Fruit fly (Drosophila melanogaster) whole organism, embryonic: Measurements from ENCODE around the gene CG33654.

Source experiments
- B-H1 ChIP-seq: fragments of 200-800 bp; sonication (Bioruptor generic); IDR thresholded peaks from 3 replicates; pipeline ENCODE4 v1.3.6; 2022; ENCODE audit warnings: missing biosample characterization, missing genetic modification characterization
- CG10431 ChIP-seq: fragments of 200-800 bp; sonication (Bioruptor generic); optimal IDR thresholded peaks from 3 replicates; lab custom pipeline; 2018; ENCODE audit warnings: missing biosample characterization, mild to moderate bottlenecking, missing genetic modification characterization
- CG12236 ChIP-seq: fragments of 200-800 bp; sonication (Bioruptor generic); optimal IDR thresholded peaks from 2 replicates; lab custom pipeline; 2016; ENCODE audit warnings: missing biosample characterization, missing genetic modification characterization
- CG1233 ChIP-seq: fragments of 200-800 bp; sonication (Bioruptor generic); optimal IDR thresholded peaks from 4 replicates; lab custom pipeline; 2018; ENCODE audit warnings: missing biosample characterization, mild to moderate bottlenecking, missing genetic modification characterization
- CG12942 ChIP-seq: fragments of 200-800 bp; sonication (Bioruptor generic); optimal IDR thresholded peaks from 3 replicates; lab custom pipeline; 2016; ENCODE audit warnings: missing biosample characterization, missing genetic modification characterization
- CG14050 ChIP-seq: fragments of 200-800 bp; sonication (Bioruptor generic); IDR thresholded peaks from 3 replicates; pipeline ENCODE4 v1.3.6; 2022; ENCODE audit warnings: missing biosample characterization, missing genetic modification characterization
- CG14667 ChIP-seq: fragments of 200-800 bp; sonication (Bioruptor generic); IDR thresholded peaks from 2 replicates; pipeline ENCODE4 v1.3.6; 2022; ENCODE audit warnings: missing biosample characterization, missing genetic modification characterization
- CG14860 ChIP-seq: fragments of 200-800 bp; sonication (Bioruptor generic); IDR thresholded peaks from 3 replicates; pipeline ENCODE4 v1.3.6; 2022; ENCODE audit warnings: missing biosample characterization, missing genetic modification characterization; ENCODE audit not compliant: partially characterized antibody
- CG1832 ChIP-seq: fragments of 200-800 bp; sonication (Bioruptor generic); optimal IDR thresholded peaks from 2 replicates; lab custom pipeline; 2017; ENCODE audit warnings: missing biosample characterization, mild to moderate bottlenecking, missing genetic modification characterization, inconsistent platforms
- CG3847 ChIP-seq: fragments of 200-800 bp; sonication (Bioruptor generic); IDR thresholded peaks from 2 replicates; pipeline ENCODE4 v1.3.6; 2022; ENCODE audit warnings: missing biosample characterization, missing genetic modification characterization
- CG43689 ChIP-seq: fragments of 200-800 bp; sonication (Bioruptor generic); IDR thresholded peaks from 2 replicates; pipeline ENCODE4 v1.3.6; 2022; ENCODE audit warnings: missing biosample characterization, missing genetic modification characterization
- CG6813 ChIP-seq: fragments of 200-800 bp; sonication (Bioruptor generic); optimal IDR thresholded peaks from 2 replicates; lab custom pipeline; 2017; ENCODE audit warnings: missing biosample characterization, missing genetic modification characterization, mild to moderate bottlenecking, moderate library complexity, missing genetic modification reagents
- CG7556 ChIP-seq: fragments of 200-800 bp; sonication (Bioruptor generic); optimal IDR thresholded peaks from 2 replicates; lab custom pipeline; 2017; ENCODE audit warnings: missing biosample characterization, mild to moderate bottlenecking, missing genetic modification characterization
- CTCF ChIP-seq: fragments of 200-800 bp; sonication (Bioruptor generic); optimal IDR thresholded peaks from 2 replicates; lab custom pipeline; 2017; ENCODE audit warnings: missing biosample characterization, mild to moderate bottlenecking, missing genetic modification characterization, moderate library complexity
- D ChIP-seq, 2 experiments: fragments of 200-800 bp in 1 of 2; fragments of >200 bp in 1 of 2; sonication (Bioruptor generic) in 1 of 2; optimal IDR thresholded peaks; 2 replicates in 1 of 2; 3 replicates in 1 of 2; lab custom pipeline; 2017; ENCODE audit warnings: mild to moderate bottlenecking in 1 of 2, missing biosample characterization in 1 of 2, missing genetic modification characterization in 1 of 2, missing genetic modification reagents in 1 of 2
- Dbx ChIP-seq: fragments of 200-800 bp; sonication (Bioruptor generic); IDR thresholded peaks from 3 replicates; pipeline ENCODE4 v1.3.6; 2022; ENCODE audit warnings: missing biosample characterization, missing genetic modification characterization
- Dll ChIP-seq: fragments of 200-800 bp; sonication (Bioruptor generic); IDR thresholded peaks from 4 replicates; pipeline ENCODE4 v1.3.6; 2022; ENCODE audit warnings: missing biosample characterization, missing genetic modification characterization; ENCODE audit not compliant: partially characterized antibody
- Doc3 ChIP-seq: fragments of 200-800 bp; sonication (Bioruptor generic); IDR thresholded peaks from 3 replicates; pipeline ENCODE4 v1.3.6; 2022; ENCODE audit warnings: missing biosample characterization, missing genetic modification characterization; ENCODE audit not compliant: partially characterized antibody
- E2f2 ChIP-seq: fragments of 200-800 bp; sonication (Bioruptor generic); IDR thresholded peaks from 2 replicates; pipeline ENCODE4 v1.3.6; 2022; ENCODE audit warnings: missing biosample characterization, missing genetic modification characterization
- Fer2 ChIP-seq: fragments of 200-800 bp; sonication (Bioruptor generic); optimal IDR thresholded peaks from 2 replicates; lab custom pipeline; 2018; ENCODE audit warnings: missing biosample characterization, mild to moderate bottlenecking, missing genetic modification characterization, moderate library complexity
- Fer3 ChIP-seq: fragments of 200-800 bp; sonication (Bioruptor generic); optimal IDR thresholded peaks from 2 replicates; lab custom pipeline; 2018; ENCODE audit warnings: missing biosample characterization, mild to moderate bottlenecking, missing genetic modification characterization, moderate library complexity
- H15 ChIP-seq: fragments of 200-800 bp; sonication (Bioruptor generic); IDR thresholded peaks from 3 replicates; pipeline ENCODE4 v1.3.6; 2022; ENCODE audit warnings: missing biosample characterization, missing genetic modification characterization
- HHEX ChIP-seq: fragments of 200-800 bp; sonication (Bioruptor generic); optimal IDR thresholded peaks from 3 replicates; lab custom pipeline; 2017; ENCODE audit warnings: missing biosample characterization, mild to moderate bottlenecking, missing genetic modification characterization, missing genetic modification reagents
- Hey ChIP-seq: fragments of 200-800 bp; sonication (Bioruptor generic); optimal IDR thresholded peaks from 3 replicates; lab custom pipeline; 2018; ENCODE audit warnings: missing biosample characterization, mild to moderate bottlenecking, missing genetic modification characterization
- Myb ChIP-seq: fragments of 200-800 bp; sonication (Bioruptor generic); optimal IDR thresholded peaks from 2 replicates; lab custom pipeline; 2016; ENCODE audit warnings: missing biosample characterization, missing genetic modification characterization
- NFAT ChIP-seq: fragments of 200-800 bp; sonication (Bioruptor generic); IDR thresholded peaks from 2 replicates; pipeline ENCODE4 v1.3.6; 2022; ENCODE audit warnings: missing biosample characterization, missing genetic modification characterization
- Ravus ChIP-seq: fragments of 200-800 bp; sonication (Bioruptor generic); IDR thresholded peaks from 2 replicates; pipeline ENCODE4 v1.3.6; 2022; ENCODE audit warnings: missing biosample characterization, missing genetic modification characterization
- Side ChIP-seq: fragments of 200-800 bp; sonication (Bioruptor generic); optimal IDR thresholded peaks from 2 replicates; lab custom pipeline; 2016; ENCODE audit warnings: missing biosample characterization, missing genetic modification characterization
- YL-1 ChIP-seq: fragments of 200-800 bp; sonication (Bioruptor generic); optimal IDR thresholded peaks from 3 replicates; lab custom pipeline; 2017; ENCODE audit warnings: missing biosample characterization, mild to moderate bottlenecking, missing genetic modification characterization
- al ChIP-seq: fragments of 200-800 bp; sonication (Bioruptor generic); IDR thresholded peaks from 2 replicates; pipeline ENCODE4 v1.3.6; 2022; ENCODE audit warnings: missing biosample characterization, missing genetic modification characterization
- bbx ChIP-seq: fragments of 200-800 bp; sonication (Bioruptor generic); IDR thresholded peaks from 2 replicates; pipeline ENCODE4 v1.3.6; 2022; ENCODE audit warnings: missing biosample characterization, missing genetic modification characterization; ENCODE audit not compliant: partially characterized antibody
- chif ChIP-seq, 2 experiments: fragments of 200-800 bp; sonication (Bioruptor generic); optimal IDR thresholded peaks; 3 replicates each; lab custom pipeline; 2016; ENCODE audit warnings: missing biosample characterization in 2 of 2, missing genetic modification characterization in 2 of 2
- corto ChIP-seq: fragments of 200-800 bp; sonication (Bioruptor generic); optimal IDR thresholded peaks from 2 replicates; lab custom pipeline; 2016; ENCODE audit warnings: missing biosample characterization, mild to moderate bottlenecking, missing genetic modification characterization, moderate library complexity
- danr ChIP-seq: fragments of 200-800 bp; sonication (Bioruptor generic); IDR thresholded peaks from 2 replicates; pipeline ENCODE4 v1.3.6; 2022; ENCODE audit warnings: missing biosample characterization, missing genetic modification characterization
- en ChIP-seq: fragments of 200-800 bp; sonication (Bioruptor generic); optimal IDR thresholded peaks from 2 replicates; lab custom pipeline; 2016; ENCODE audit warnings: missing biosample characterization, missing genetic modification characterization
- eve ChIP-seq, 2 experiments: fragments of >200 bp; optimal IDR thresholded peaks; 2 replicates each; lab custom pipeline; 2017; ENCODE audit warnings: missing biosample characterization in 2 of 2, missing genetic modification characterization in 2 of 2
- fd102C ChIP-seq: fragments of 200-800 bp; sonication (Bioruptor generic); optimal IDR thresholded peaks from 2 replicates; lab custom pipeline; 2018; ENCODE audit warnings: missing biosample characterization, mild to moderate bottlenecking, missing genetic modification characterization, moderate library complexity
- kah ChIP-seq: fragments of 200-800 bp; sonication (Bioruptor generic); optimal IDR thresholded peaks from 2 replicates; lab custom pipeline; 2018; ENCODE audit warnings: missing biosample characterization, mild to moderate bottlenecking, missing genetic modification characterization
- kay ChIP-seq: fragments of 200-800 bp; sonication (Bioruptor generic); optimal IDR thresholded peaks from 2 replicates; lab custom pipeline; 2016; ENCODE audit warnings: missing biosample characterization, missing genetic modification characterization
- oc ChIP-seq: fragments of 200-800 bp; sonication (Bioruptor generic); optimal IDR thresholded peaks from 2 replicates; lab custom pipeline; 2018; ENCODE audit warnings: missing biosample characterization, mild to moderate bottlenecking, missing genetic modification characterization, moderate library complexity
- org-1 ChIP-seq: fragments of 200-800 bp; sonication (Bioruptor generic); optimal IDR thresholded peaks from 2 replicates; lab custom pipeline; 2017; ENCODE audit warnings: missing biosample characterization, missing genetic modification characterization
- peb ChIP-seq: fragments of 200-800 bp; sonication (Bioruptor generic); IDR thresholded peaks from 2 replicates; pipeline ENCODE4 v1.3.6; 2022; ENCODE audit warnings: missing biosample characterization, missing genetic modification characterization
- phol ChIP-seq: fragments of 200-800 bp; sonication (Bioruptor generic); optimal IDR thresholded peaks from 3 replicates; lab custom pipeline; 2018; ENCODE audit warnings: missing biosample characterization, mild to moderate bottlenecking, missing genetic modification characterization, moderate library complexity
- pnt ChIP-seq: fragments of 200-800 bp; sonication (Bioruptor generic); optimal IDR thresholded peaks from 3 replicates; lab custom pipeline; 2016; ENCODE audit warnings: missing biosample characterization, missing genetic modification characterization
- sim ChIP-seq: fragments of 200-800 bp; sonication (Bioruptor generic); IDR thresholded peaks from 2 replicates; pipeline ENCODE4 v1.3.6; 2022; ENCODE audit warnings: missing biosample characterization, missing genetic modification characterization
- sqz ChIP-seq: fragments of 200-800 bp; sonication (Bioruptor generic); optimal IDR thresholded peaks from 3 replicates; lab custom pipeline; 2018; ENCODE audit warnings: missing biosample characterization, mild to moderate bottlenecking, missing genetic modification characterization
- sug ChIP-seq: fragments of 200-800 bp; optimal IDR thresholded peaks from 2 replicates; lab custom pipeline; 2019; ENCODE audit warnings: missing biosample characterization, mild to moderate bottlenecking, missing genetic modification characterization, moderate library complexity
- tll ChIP-seq, 2 experiments: fragments of 200-800 bp in 1 of 2; fragments of >200 bp in 1 of 2; sonication (Bioruptor generic) in 1 of 2; optimal IDR thresholded peaks; 2 replicates each; lab custom pipeline; 2017 to 2019; ENCODE audit warnings: missing biosample characterization in 2 of 2, missing genetic modification characterization in 2 of 2, mild to moderate bottlenecking in 1 of 2, moderate library complexity in 1 of 2
- ttk ChIP-seq: fragments of 200-800 bp; sonication (Bioruptor generic); IDR thresholded peaks from 2 replicates; pipeline ENCODE4 v2.1.2; 2022; ENCODE audit warnings: missing biosample characterization, missing genetic modification characterization
- vvl ChIP-seq: fragments of 200-800 bp; sonication (Bioruptor generic); IDR thresholded peaks from 2 replicates; pipeline ENCODE4 v1.3.6; 2022; ENCODE audit warnings: missing biosample characterization, missing genetic modification characterization

Gene CG33654

DNA sequence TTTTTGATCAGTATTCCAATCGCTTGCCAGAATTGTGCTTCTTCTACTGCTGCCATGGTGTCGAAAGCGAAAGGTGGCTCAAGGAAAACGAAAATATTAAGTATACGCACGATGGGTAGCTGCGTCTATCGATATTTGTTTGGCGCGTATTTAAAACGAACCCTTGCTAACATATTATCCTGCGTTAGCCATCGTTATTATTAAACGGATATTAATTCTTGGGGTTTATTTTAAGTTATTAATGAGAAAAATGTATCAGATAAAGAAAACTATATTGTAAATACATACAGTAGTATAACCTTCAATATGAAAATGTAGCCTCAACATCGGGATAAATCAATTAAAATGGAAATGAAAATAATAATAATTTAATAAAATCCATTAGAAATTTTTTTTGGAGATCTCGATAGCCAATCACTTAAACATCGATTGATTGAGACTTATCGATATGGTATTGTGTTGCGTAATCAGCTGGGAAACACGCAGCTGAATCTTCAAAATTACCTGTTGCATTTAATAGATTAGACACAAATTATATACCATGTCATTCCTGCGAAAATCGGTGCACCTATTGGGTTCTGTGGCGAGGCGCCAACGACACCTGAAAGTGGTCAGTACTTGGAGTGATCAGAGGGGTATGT is 27.6 kb downstream of the CG33654 start, which contains the start of the genes CG9386 and BckdhA (continued):
- 0 out of 2 replicates have a peak, but pooled peaks have one; percentile 38 for TF ChIP-seq peb (GFP tag; lab: Robert Waterston, UW)
- TF ChIP-seq phol: peak; percentile 60
- no peak for TF ChIP-seq CG10431 (GFP tag; lab: Kevin White, UChicago)
- no peak for TF ChIP-seq sqz (GFP tag; lab: Kevin White, UChicago)
- TF ChIP-seq D (optimal IDR thresholded peaks at IDR 0.05; lab: Kevin White, UChicago): no peak
- no peak for TF ChIP-seq D (GFP tag; optimal IDR thresholded peaks at IDR 0.05; lab: Kevin White, UChicago)
- TF ChIP-seq kah (GFP tag; lab: Kevin White, UChicago): peak; percentile 72
- TF ChIP-seq bbx (GFP tag; lab: Robert Waterston, UW): peak; percentile 41; the same call in 1 of the 2 replicates
- TF ChIP-seq YL-1 (GFP tag; lab: Kevin White, UChicago): peak; percentile 62
- peak; percentile 42 for TF ChIP-seq CG7556 (GFP tag; lab: Kevin White, UChicago)
- no peak for TF ChIP-seq en (GFP tag; lab: Kevin White, UChicago)
- TF ChIP-seq CTCF: no peak
- TF ChIP-seq Hey (tag; lab: Kevin White, UChicago): no peak
- TF ChIP-seq Ravus (GFP tag; lab: Robert Waterston, UW): no peak
- peak; percentile 42 for TF ChIP-seq Fer3 (tag; lab: Kevin White, UChicago)
- peak; percentile 60 for TF ChIP-seq sug (tag; lab: Kevin White, UChicago)
- TF ChIP-seq E2f2 (GFP tag; lab: Robert Waterston, UW): peak; percentile 83
- peak; percentile 65 for TF ChIP-seq CG12942
- TF ChIP-seq sim (GFP tag; lab: Robert Waterston, UW): no peak
- TF ChIP-seq CG14667 (GFP tag; lab: Robert Waterston, UW): no peak
- TF ChIP-seq tll (GFP tag; optimal IDR thresholded peaks at IDR 0.05; lab: Kevin White, UChicago): no peak
- no peak for TF ChIP-seq H15 (GFP tag; lab: Robert Waterston, UW)
- no peak for TF ChIP-seq org-1 (GFP tag; lab: Kevin White, UChicago)
- peak; percentile 75 for TF ChIP-seq Doc3 (GFP tag; lab: Robert Waterston, UW)
- peak; percentile 85 for TF ChIP-seq Dll (GFP tag; lab: Robert Waterston, UW)
- peak; percentile 63; the same call in 2 of the 3 replicates for TF ChIP-seq CG14860 (GFP tag; lab: Robert Waterston, UW)
- peak; percentile 12 for TF ChIP-seq Fer2 (tag; lab: Kevin White, UChicago)
- no peak for TF ChIP-seq oc (tag; lab: Kevin White, UChicago)
- TF ChIP-seq Myb (GFP tag; lab: Kevin White, UChicago): peak; percentile 29
- TF ChIP-seq CG12236 (GFP tag; lab: Kevin White, UChicago): no peak
- TF ChIP-seq eve (GFP tag; optimal IDR thresholded peaks at IDR 0.05; lab: Kevin White, UChicago): no peak
- no peak for TF ChIP-seq CG3847 (GFP tag; lab: Robert Waterston, UW)
- no peak for TF ChIP-seq CG43689
- no peak for TF ChIP-seq danr (GFP tag; lab: Robert Waterston, UW)
- peak in 1 of 2 experiments; percentile 40 for TF ChIP-seq chif (GFP tag; optimal IDR thresholded peaks at IDR 0.05; lab: Kevin White, UChicago)
- peak; percentile 32 for TF ChIP-seq HHEX (GFP tag; lab: Kevin White, UChicago)
- TF ChIP-seq B-H1: no peak
- no peak for TF ChIP-seq fd102C (GFP tag; lab: Kevin White, UChicago)
- peak; percentile 74 for TF ChIP-seq vvl
- TF ChIP-seq CG6813 (GFP tag; lab: Kevin White, UChicago): no peak
- no peak for TF ChIP-seq CG1233 (GFP tag; lab: Kevin White, UChicago)
- peak; percentile 34 for TF ChIP-seq pnt (GFP tag; lab: Kevin White, UChicago)
- TF ChIP-seq al: peak; percentile 29; the same call in 1 of the 2 replicates
- no peak for TF ChIP-seq CG1832 (GFP tag; lab: Kevin White, UChicago)
- no peak for TF ChIP-seq CG14050 (GFP tag; lab: Robert Waterston, UW)
- 0 out of 2 replicates have a peak, but pooled peaks have one; percentile 33 for TF ChIP-seq ttk (GFP tag; lab: Robert Waterston, UW)
- TF ChIP-seq Side: no peak
- peak; percentile 11 for TF ChIP-seq kay (GFP tag; lab: Kevin White, UChicago)
- no peak for TF ChIP-seq corto (GFP tag; lab: Kevin White, UChicago)
- peak; percentile 53; the same call in 2 of the 3 replicates for TF ChIP-seq Dbx (GFP tag; lab: Robert Waterston, UW)
- TF ChIP-seq NFAT: peak; percentile 76
